Worm (Caenorhabditis elegans) whole organism, mixed stage, embryonic: ENCODE data around the gene trap-4.

Experiments
- M03D4.4 ChIP-seq: sonication (generic microtip); optimal IDR thresholded peaks from 2 replicates; lab custom pipeline; 2017; ENCODE audit warnings: mild to moderate bottlenecking, missing genetic modification characterization, missing compliant biosample characterization
- bed-3 ChIP-seq: fragments of 200-800 bp; sonication (Bioruptor generic); optimal IDR thresholded peaks from 3 replicates; lab custom pipeline; 2018; ENCODE audit warnings: mild to moderate bottlenecking, missing genetic modification characterization, moderate library complexity, missing compliant biosample characterization
- blmp-1 ChIP-seq: fragments of 150-350 bp; optimal IDR thresholded peaks from 2 replicates; lab custom pipeline; 2014; ENCODE audit warnings: missing biosample characterization, missing genetic modification characterization
- ceh-39 ChIP-seq: fragments of 150-350 bp; optimal IDR thresholded peaks from 2 replicates; lab custom pipeline; 2014; ENCODE audit warnings: missing biosample characterization, missing genetic modification characterization
- ceh-43 ChIP-seq: fragments of 200-800 bp; sonication (Bioruptor generic); optimal IDR thresholded peaks from 2 replicates; lab custom pipeline; 2018; ENCODE audit warnings: mild to moderate bottlenecking, missing genetic modification characterization, moderate library complexity, missing compliant biosample characterization
- ceh-83 ChIP-seq: fragments of 200-800 bp; sonication (Bioruptor generic); optimal IDR thresholded peaks from 2 replicates; lab custom pipeline; 2018; ENCODE audit warnings: mild to moderate bottlenecking, missing genetic modification characterization, missing compliant biosample characterization
- ces-1 ChIP-seq: fragments of 150-350 bp; optimal IDR thresholded peaks from 2 replicates; lab custom pipeline; 2014; ENCODE audit warnings: missing biosample characterization, missing genetic modification reagents, missing genetic modification characterization
- cnd-1 ChIP-seq: fragments of 200-800 bp; sonication (Bioruptor generic); optimal IDR thresholded peaks from 2 replicates; lab custom pipeline; 2018; ENCODE audit warnings: mild to moderate bottlenecking, missing genetic modification characterization, missing compliant biosample characterization
- drap-1 ChIP-seq: fragments of 200-800 bp; sonication (Bioruptor generic); optimal IDR thresholded peaks from 3 replicates; lab custom pipeline; 2018; ENCODE audit warnings: mild to moderate bottlenecking, missing genetic modification characterization, missing compliant biosample characterization
- elt-1 ChIP-seq: sonication (generic microtip); optimal IDR thresholded peaks from 2 replicates; lab custom pipeline; 2017; ENCODE audit warnings: missing genetic modification characterization, mild to moderate bottlenecking, missing compliant biosample characterization, antibody characterized with exemption, moderate library complexity, borderline replicate concordance; ENCODE audit not compliant: insufficient read depth
- elt-3 ChIP-seq: fragments of 150-350 bp; optimal IDR thresholded peaks from 2 replicates; lab custom pipeline; 2014; ENCODE audit warnings: missing biosample characterization, missing genetic modification characterization
- flh-1 ChIP-seq: fragments of 200-800 bp; sonication (Bioruptor generic); optimal IDR thresholded peaks from 2 replicates; lab custom pipeline; 2018; ENCODE audit warnings: mild to moderate bottlenecking, missing genetic modification characterization, moderate library complexity, missing compliant biosample characterization
- ham-2 ChIP-seq: fragments of 200-800 bp; sonication (Bioruptor generic); optimal IDR thresholded peaks from 2 replicates; lab custom pipeline; 2018; ENCODE audit warnings: mild to moderate bottlenecking, missing genetic modification characterization, missing compliant biosample characterization
- hlh-1 ChIP-seq: fragments of 150-350 bp; optimal IDR thresholded peaks from 2 replicates; lab custom pipeline; 2014; ENCODE audit warnings: missing biosample characterization, missing genetic modification reagents, missing genetic modification characterization
- lin-13 ChIP-seq: fragments of 150-350 bp; optimal IDR thresholded peaks from 2 replicates; lab custom pipeline; 2014; ENCODE audit warnings: missing biosample characterization, missing genetic modification characterization
- lin-32 ChIP-seq: fragments of 200-800 bp; sonication (Bioruptor generic); optimal IDR thresholded peaks from 2 replicates; lab custom pipeline; 2018; ENCODE audit warnings: mild to moderate bottlenecking, missing genetic modification characterization, missing compliant biosample characterization
- lsy-2 ChIP-seq: fragments of 150-350 bp; optimal IDR thresholded peaks from 2 replicates; lab custom pipeline; 2014; ENCODE audit warnings: missing biosample characterization, missing genetic modification characterization
- mab-5 ChIP-seq: fragments of 150-350 bp; optimal IDR thresholded peaks from 2 replicates; lab custom pipeline; 2014; ENCODE audit warnings: missing biosample characterization, missing genetic modification characterization
- mep-1 ChIP-seq: fragments of 150-350 bp; optimal IDR thresholded peaks from 2 replicates; lab custom pipeline; 2017; ENCODE audit warnings: missing biosample characterization, missing genetic modification reagents, missing genetic modification characterization, inconsistent platforms
- mls-2 ChIP-seq: sonication (generic microtip); optimal IDR thresholded peaks from 2 replicates; lab custom pipeline; 2016; ENCODE audit warnings: mild to moderate bottlenecking, missing genetic modification characterization, moderate library complexity, missing compliant biosample characterization
- nhr-12 ChIP-seq: fragments of 150-350 bp; optimal IDR thresholded peaks from 2 replicates; lab custom pipeline; 2014; ENCODE audit warnings: missing biosample characterization, missing genetic modification characterization
- nhr-2 ChIP-seq: fragments of 150-350 bp; optimal IDR thresholded peaks from 2 replicates; lab custom pipeline; 2014; ENCODE audit warnings: missing biosample characterization, missing genetic modification characterization
- nhr-237 ChIP-seq: fragments of 150-350 bp; optimal IDR thresholded peaks from 2 replicates; lab custom pipeline; 2014; ENCODE audit warnings: missing biosample characterization, missing genetic modification characterization
- nhr-28 ChIP-seq: fragments of 150-350 bp; optimal IDR thresholded peaks from 2 replicates; lab custom pipeline; 2014; ENCODE audit warnings: missing biosample characterization, missing genetic modification characterization
- nhr-76 ChIP-seq: sonication (generic microtip); optimal IDR thresholded peaks from 2 replicates; lab custom pipeline; 2017; ENCODE audit warnings: missing biosample characterization, missing genetic modification characterization
- pha-4 ChIP-seq: fragments of 150-350 bp; optimal IDR thresholded peaks from 2 replicates; lab custom pipeline; 2018; ENCODE audit warnings: missing biosample characterization, missing genetic modification reagents, missing genetic modification characterization
- sem-2 ChIP-seq: fragments of 200-800 bp; sonication (Bioruptor generic); optimal IDR thresholded peaks from 2 replicates; lab custom pipeline; 2018; ENCODE audit warnings: mild to moderate bottlenecking, missing genetic modification characterization, missing compliant biosample characterization
- snpc-4 ChIP-seq: fragments of 150-350 bp; optimal IDR thresholded peaks from 2 replicates; lab custom pipeline; 2014; ENCODE audit warnings: missing biosample characterization, missing genetic modification characterization
- sptf-1 ChIP-seq: sonication (generic microtip); optimal IDR thresholded peaks from 2 replicates; lab custom pipeline; 2017; ENCODE audit warnings: mild to moderate bottlenecking, missing genetic modification characterization, moderate library complexity, missing compliant biosample characterization
- tbx-8 ChIP-seq: fragments of 200-800 bp; sonication (Bioruptor generic); optimal IDR thresholded peaks from 2 replicates; lab custom pipeline; 2018; ENCODE audit warnings: mild to moderate bottlenecking, missing genetic modification characterization, moderate library complexity, missing compliant biosample characterization
- unc-120 ChIP-seq: sonication (generic microtip); optimal IDR thresholded peaks from 2 replicates; lab custom pipeline; 2017; ENCODE audit warnings: missing genetic modification characterization, missing compliant biosample characterization; ENCODE audit not compliant: poor library complexity, severe bottlenecking
- unc-39 ChIP-seq: fragments of 150-350 bp; optimal IDR thresholded peaks from 2 replicates; lab custom pipeline; 2014; ENCODE audit warnings: missing biosample characterization, missing genetic modification characterization
- unc-62 ChIP-seq: fragments of 150-350 bp; optimal IDR thresholded peaks from 2 replicates; lab custom pipeline; 2014; ENCODE audit warnings: missing biosample characterization, missing genetic modification reagents, missing genetic modification characterization
- zip-8 ChIP-seq: fragments of 150-350 bp; optimal IDR thresholded peaks from 2 replicates; lab custom pipeline; 2014; ENCODE audit warnings: missing biosample characterization, missing genetic modification characterization
- ztf-11 ChIP-seq: fragments of 150-350 bp; optimal IDR thresholded peaks from 2 replicates; lab custom pipeline; 2014; ENCODE audit warnings: missing biosample characterization, missing genetic modification characterization

trap-4 gene

ce11 chrIII:11916260-11916659 is 4.3 kb upstream of the trap-4 start:
- TF ChIP-seq ceh-83 (GFP tag; lab: Kevin White, UChicago) (no peak), lin-13 (tag; lab: Kevin White, UChicago) (no peak), ceh-39 (tag; lab: Kevin White, UChicago) (no peak), tbx-8 (GFP tag; lab: Kevin White, UChicago) (no peak), nhr-76 (tag; lab: Kevin White, UChicago) (no peak), pha-4 (no peak), unc-39 (tag; lab: Kevin White, UChicago) (no peak), flh-1 (no peak), ham-2 (GFP tag; lab: Kevin White, UChicago) (no peak), lin-32 (GFP tag; lab: Kevin White, UChicago) (no peak)

- TF ChIP-seq ceh-39 (tag; lab: Kevin White, UChicago) (no peak), M03D4.4 (tag; lab: Kevin White, UChicago) (no peak), nhr-28 (no peak), elt-1 (tag; lab: Kevin White, UChicago) (no peak), pha-4 (no peak), unc-62 (GFP tag; lab: Kevin White, UChicago) (no peak), lsy-2 (tag; lab: Kevin White, UChicago) (no peak), mep-1 (tag; lab: Kevin White, UChicago) (no peak)
Measured at ce11 chrIII:11917090-11917489, 3.4 kb upstream of the trap-4 start.

DNA sequence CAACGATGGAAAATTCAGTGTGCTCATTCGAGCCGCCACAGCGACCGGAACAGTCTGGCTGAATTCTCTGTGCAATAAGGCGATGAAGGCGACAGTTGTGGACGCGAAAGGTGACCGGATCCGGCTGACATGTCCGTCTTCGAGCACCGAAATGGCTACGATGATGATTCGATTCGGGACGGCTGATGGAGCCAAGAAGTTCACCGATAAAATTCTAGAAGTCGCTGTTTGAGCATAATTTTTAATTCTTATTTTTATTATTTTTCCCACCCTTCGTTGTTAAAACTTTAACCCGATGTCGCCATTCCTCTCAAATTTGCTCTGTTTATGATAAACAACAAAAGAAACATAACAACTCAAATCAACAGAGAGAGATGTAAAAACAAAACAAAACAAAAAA is 3.0 kb upstream of the trap-4 start:
- TF ChIP-seq mep-1 (tag; lab: Kevin White, UChicago): no peak
- TF ChIP-seq ceh-43 (GFP tag; lab: Kevin White, UChicago): no peak
- TF ChIP-seq snpc-4 (tag; lab: Kevin White, UChicago): no peak
- TF ChIP-seq nhr-237: no peak
- no peak for TF ChIP-seq elt-1 (tag; lab: Kevin White, UChicago)
- TF ChIP-seq nhr-12: no peak
- TF ChIP-seq lin-13 (tag; lab: Kevin White, UChicago): no peak
- TF ChIP-seq unc-120 (tag; lab: Kevin White, UChicago): no peak
- no peak for TF ChIP-seq drap-1 (GFP tag; lab: Kevin White, UChicago)
- no peak for TF ChIP-seq ztf-11
- no peak for TF ChIP-seq unc-62 (GFP tag; lab: Kevin White, UChicago)
- TF ChIP-seq lin-32 (GFP tag; lab: Kevin White, UChicago): no peak
- no peak for TF ChIP-seq flh-1
- TF ChIP-seq nhr-2 (tag; lab: Kevin White, UChicago): no peak
- no peak for TF ChIP-seq elt-3 (tag; lab: Kevin White, UChicago)
- no peak for TF ChIP-seq sem-2
- TF ChIP-seq lsy-2 (tag; lab: Kevin White, UChicago): no peak

DNA sequence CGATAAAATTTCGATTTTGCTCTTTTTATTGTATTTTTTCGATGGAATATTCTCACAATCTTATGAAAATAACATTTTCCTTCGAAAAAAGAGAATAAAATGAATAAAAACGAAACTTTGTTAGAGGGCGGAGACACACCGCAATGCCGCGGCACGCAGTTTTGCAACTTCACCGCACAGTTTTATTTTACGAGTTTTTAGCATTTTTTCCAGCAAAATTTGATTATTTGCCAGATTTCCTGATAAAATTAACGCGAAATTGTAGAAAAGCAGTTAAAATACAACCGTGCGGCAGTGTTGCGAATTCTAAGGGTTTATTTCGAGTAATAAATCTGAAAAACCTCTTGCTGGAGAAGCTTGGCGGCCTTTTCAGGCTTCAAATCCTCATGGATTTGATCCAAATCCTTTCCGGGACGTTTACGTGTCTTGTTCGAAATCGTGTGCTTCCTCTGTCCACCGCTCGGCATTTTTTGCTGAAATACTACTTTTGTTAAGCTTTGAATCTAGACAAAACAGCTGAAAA is 2.2 kb upstream of the trap-4 start, which contains the start of gene znf-593:
znf-593 (minus strand) TSS at position 473 of the 523 bp plus-strand sequence.
- TF ChIP-seq unc-62 (GFP tag; lab: Kevin White, UChicago) (no peak), snpc-4 (tag; lab: Kevin White, UChicago) (no peak), nhr-76 (tag; lab: Kevin White, UChicago) (no peak), elt-1 (tag; lab: Kevin White, UChicago) (no peak), ceh-83 (GFP tag; lab: Kevin White, UChicago) (peak; percentile 58), unc-120 (tag; lab: Kevin White, UChicago) (peak; percentile 12), ceh-43 (GFP tag; lab: Kevin White, UChicago) (no peak), drap-1 (GFP tag; lab: Kevin White, UChicago) (no peak), sptf-1 (tag; lab: Kevin White, UChicago) (peak; percentile 56), elt-3 (tag; lab: Kevin White, UChicago) (no peak), ces-1 (GFP tag; lab: Kevin White, UChicago) (no peak), unc-39 (tag; lab: Kevin White, UChicago) (no peak), ztf-11 (no peak), cnd-1 (tag; lab: Kevin White, UChicago) (peak; percentile 29), mab-5 (tag; lab: Kevin White, UChicago) (no peak), sem-2 (no peak), lin-32 (GFP tag; lab: Kevin White, UChicago) (no peak), bed-3 (GFP tag; lab: Kevin White, UChicago) (no peak), blmp-1 (tag; lab: Kevin White, UChicago) (no peak), mep-1 (tag; lab: Kevin White, UChicago) (no peak), nhr-2 (tag; lab: Kevin White, UChicago) (no peak), flh-1 (no peak), M03D4.4 (tag; lab: Kevin White, UChicago) (peak; percentile 7), ham-2 (GFP tag; lab: Kevin White, UChicago) (no peak), ceh-39 (tag; lab: Kevin White, UChicago) (no peak), hlh-1 (tag; lab: Kevin White, UChicago) (no peak), zip-8 (tag; lab: Kevin White, UChicago) (no peak), lin-13 (tag; lab: Kevin White, UChicago) (peak; percentile 6), mls-2 (no peak)
